Worm (Caenorhabditis elegans) whole organism, L4 larva: ENCODE measurements around the gene lgmn-1.

ENCODE experiments used
- F26F4.8 ChIP-seq: fragments of 200-800 bp; sonication (Bioruptor generic); conservative IDR thresholded peaks from 2 replicates; pipeline ENCODE4 v1.3.6; 2022; ENCODE audit warnings: missing genetic modification characterization, missing compliant biosample characterization
- T26A8.4 ChIP-seq: fragments of 200-800 bp; sonication (Bioruptor generic); IDR thresholded peaks from 2 replicates; pipeline ENCODE4 v1.3.6; 2022; ENCODE audit warnings: missing genetic modification characterization, missing compliant biosample characterization
- Y105C5A.15 ChIP-seq: fragments of 200-800 bp; sonication (Bioruptor generic); IDR thresholded peaks from 2 replicates; pipeline ENCODE4 v1.3.6; 2022; ENCODE audit warnings: missing genetic modification characterization, missing compliant biosample characterization
- Y48G9A.11 ChIP-seq: fragments of 200-800 bp; sonication (Bioruptor generic); IDR thresholded peaks from 2 replicates; pipeline ENCODE4 v1.3.6; 2022; ENCODE audit warnings: missing genetic modification reagents, missing genetic modification characterization, missing compliant biosample characterization
- aha-1 ChIP-seq: fragments of 150-350 bp; peaks from one replicate; lab custom pipeline; 2014; ENCODE audit warnings: missing biosample characterization, missing genetic modification characterization
- aly-2 ChIP-seq: sonication (generic microtip); optimal IDR thresholded peaks from 2 replicates; lab custom pipeline; 2018; ENCODE audit warnings: missing biosample characterization, missing genetic modification characterization
- ceh-28 ChIP-seq: fragments of 150-350 bp; optimal IDR thresholded peaks from 2 replicates; lab custom pipeline; 2014; ENCODE audit warnings: missing biosample characterization, missing genetic modification reagents, missing genetic modification characterization
- ceh-32 ChIP-seq: sonication (generic microtip); optimal IDR thresholded peaks from 2 replicates; lab custom pipeline; 2016; ENCODE audit warnings: mild to moderate bottlenecking, missing genetic modification characterization, missing compliant biosample characterization; ENCODE audit not compliant: poor library complexity
- ceh-62 ChIP-seq: sonication (generic microtip); optimal IDR thresholded peaks from 2 replicates; lab custom pipeline; 2017; ENCODE audit warnings: missing biosample characterization, missing genetic modification characterization
- daf-19 ChIP-seq: fragments of 200-800 bp; sonication (Bioruptor generic); conservative IDR thresholded peaks from 2 replicates; pipeline ENCODE4 v1.3.6; 2022; ENCODE audit warnings: missing genetic modification characterization, missing compliant biosample characterization
- daf-8 ChIP-seq: fragments of 200-800 bp; sonication (Bioruptor generic); IDR thresholded peaks from 2 replicates; pipeline ENCODE4 v1.3.6; 2022; ENCODE audit warnings: missing genetic modification characterization, missing compliant biosample characterization
- dmd-6 ChIP-seq: fragments of 200-800 bp; sonication (Bioruptor generic); IDR thresholded peaks from 2 replicates; pipeline ENCODE4 v1.3.6; 2022; ENCODE audit warnings: missing genetic modification reagents, missing genetic modification characterization, missing compliant biosample characterization
- dmd-8 ChIP-seq: fragments of 200-800 bp; sonication (Bioruptor generic); IDR thresholded peaks from 2 replicates; pipeline ENCODE4 v1.3.6; 2022; ENCODE audit warnings: missing genetic modification characterization, missing compliant biosample characterization
- dmd-9 ChIP-seq: fragments of 200-800 bp; sonication (Bioruptor generic); IDR thresholded peaks from 2 replicates; pipeline ENCODE4 v1.3.6; 2022; ENCODE audit warnings: missing genetic modification reagents, missing genetic modification characterization, missing compliant biosample characterization
- duxl-1 ChIP-seq: sonication (generic microtip); optimal IDR thresholded peaks from 2 replicates; lab custom pipeline; 2016; ENCODE audit warnings: mild to moderate bottlenecking, missing genetic modification characterization, moderate library complexity, missing compliant biosample characterization; ENCODE audit not compliant: poor library complexity
- dve-1 ChIP-seq: sonication (generic microtip); optimal IDR thresholded peaks from 2 replicates; lab custom pipeline; 2017; ENCODE audit warnings: antibody characterized with exemption, mild to moderate bottlenecking, missing genetic modification characterization, missing compliant biosample characterization; ENCODE audit not compliant: insufficient read depth
- egl-27 ChIP-seq: sonication (generic microtip); optimal IDR thresholded peaks from 3 replicates; lab custom pipeline; 2017; ENCODE audit warnings: missing biosample characterization, missing genetic modification reagents, missing genetic modification characterization
- fos-1 ChIP-seq: fragments of 150-350 bp; optimal IDR thresholded peaks from 2 replicates; lab custom pipeline; 2014; ENCODE audit warnings: missing biosample characterization, missing genetic modification characterization
- hif-1 ChIP-seq, 2 experiments: sonication (generic microtip); optimal IDR thresholded peaks; 2 replicates each; lab custom pipeline; 2016 to 2017; ENCODE audit warnings: missing compliant biosample characterization in 2 of 2, missing genetic modification characterization in 2 of 2, missing genetic modification reagents in 2 of 2, missing genotype in 2 of 2, mild to moderate bottlenecking in 1 of 2
- hlh-30 ChIP-seq: sonication (generic microtip); optimal IDR thresholded peaks from 2 replicates; lab custom pipeline; 2017; ENCODE audit warnings: antibody characterized with exemption, mild to moderate bottlenecking, missing genetic modification characterization, missing compliant biosample characterization; ENCODE audit not compliant: insufficient read depth
- lim-7 ChIP-seq: fragments of 200-800 bp; sonication (Bioruptor generic); IDR thresholded peaks from 2 replicates; pipeline ENCODE4 v1.3.6; 2022; ENCODE audit warnings: missing genetic modification characterization, missing compliant biosample characterization
- lin-1 ChIP-seq: fragments of 200-800 bp; sonication (Bioruptor generic); IDR thresholded peaks from 2 replicates; pipeline ENCODE4 v1.3.6; 2022; ENCODE audit warnings: missing genetic modification reagents, missing genetic modification characterization, missing compliant biosample characterization
- lin-13 ChIP-seq: fragments of 150-350 bp; optimal IDR thresholded peaks from 2 replicates; lab custom pipeline; 2014; ENCODE audit warnings: missing biosample characterization, missing genetic modification reagents, missing genetic modification characterization
- lin-15B ChIP-seq: fragments of 150-350 bp; sonication (generic microtip); optimal IDR thresholded peaks from 3 replicates; lab custom pipeline; 2014; ENCODE audit warnings: missing biosample characterization, missing genetic modification characterization
- lin-29 ChIP-seq: fragments of 200-800 bp; sonication (Bioruptor generic); IDR thresholded peaks from 2 replicates; pipeline ENCODE4 v1.3.6; 2022; ENCODE audit warnings: missing genetic modification reagents, missing genetic modification characterization, missing compliant biosample characterization
- lin-39 ChIP-seq: fragments of 150-350 bp; optimal IDR thresholded peaks from 2 replicates; lab custom pipeline; 2014; ENCODE audit warnings: missing biosample characterization, missing genetic modification reagents, missing genetic modification characterization
- lir-3 ChIP-seq: sonication (generic microtip); optimal IDR thresholded peaks from 2 replicates; lab custom pipeline; 2016; ENCODE audit warnings: mild to moderate bottlenecking, missing genetic modification characterization, missing compliant biosample characterization
- mdt-29 ChIP-seq: fragments of 200-800 bp; sonication (Bioruptor generic); IDR thresholded peaks from 2 replicates; pipeline ENCODE4 v1.3.6; 2022; ENCODE audit warnings: missing genetic modification reagents, missing genetic modification characterization, missing compliant biosample characterization
- mep-1 ChIP-seq: fragments of 150-350 bp; sonication (generic microtip); optimal IDR thresholded peaks from 3 replicates; lab custom pipeline; 2014; ENCODE audit warnings: missing biosample characterization, missing genetic modification characterization
- mxl-3 ChIP-seq: fragments of 200-800 bp; sonication (Bioruptor generic); optimal IDR thresholded peaks from 2 replicates; lab custom pipeline; 2018; ENCODE audit warnings: mild to moderate bottlenecking, missing genetic modification characterization, missing compliant biosample characterization
- nhr-102 ChIP-seq: sonication (generic microtip); optimal IDR thresholded peaks from 2 replicates; lab custom pipeline; 2016; ENCODE audit warnings: mild to moderate bottlenecking, missing genetic modification characterization, moderate library complexity, missing compliant biosample characterization
- nhr-28 ChIP-seq: fragments of 150-350 bp; optimal IDR thresholded peaks from 2 replicates; lab custom pipeline; 2014; ENCODE audit warnings: missing biosample characterization, missing genetic modification characterization
- php-3 ChIP-seq: fragments of 200-800 bp; sonication (Bioruptor generic); IDR thresholded peaks from 2 replicates; pipeline ENCODE4 v1.3.6; 2022; ENCODE audit warnings: missing genetic modification reagents, missing genetic modification characterization, missing compliant biosample characterization
- rbr-2 ChIP-seq: sonication (generic microtip); optimal IDR thresholded peaks from 2 replicates; lab custom pipeline; 2016; ENCODE audit warnings: missing genotype, missing genetic modification characterization, missing compliant biosample characterization
- sdz-12 ChIP-seq: fragments of 200-800 bp; sonication (Bioruptor generic); optimal IDR thresholded peaks from 2 replicates; lab custom pipeline; 2018; ENCODE audit warnings: mild to moderate bottlenecking, missing genetic modification characterization, missing compliant biosample characterization
- skn-1 ChIP-seq: fragments of 150-350 bp; optimal IDR thresholded peaks from 2 replicates; lab custom pipeline; 2014; ENCODE audit warnings: missing biosample characterization, missing genetic modification characterization
- snpc-1.2 ChIP-seq: fragments of 200-800 bp; sonication (Bioruptor generic); IDR thresholded peaks from 2 replicates; pipeline ENCODE4 v1.3.6; 2022; ENCODE audit warnings: missing genetic modification reagents, missing genetic modification characterization, missing compliant biosample characterization
- spr-1 ChIP-seq: sonication (generic microtip); optimal IDR thresholded peaks from 2 replicates; lab custom pipeline; 2016; ENCODE audit warnings: mild to moderate bottlenecking, missing genetic modification characterization, missing compliant biosample characterization
- tra-1 ChIP-seq: fragments of 200-800 bp; sonication (Bioruptor generic); IDR thresholded peaks from 2 replicates; pipeline ENCODE4 v1.3.6; 2022; ENCODE audit warnings: missing genetic modification reagents, missing genetic modification characterization, missing compliant biosample characterization
- unc-130 ChIP-seq: sonication (generic microtip); optimal IDR thresholded peaks from 2 replicates; lab custom pipeline; 2016; ENCODE audit warnings: missing genetic modification reagents, missing genetic modification characterization, missing compliant biosample characterization
- unc-62 ChIP-seq, 3 experiments: fragments of 150-350 bp in 1 of 3; sonication (generic microtip); optimal IDR thresholded peaks in 2 of 3; peaks in 1 of 3; 1 replicate in 1 of 3; 2 replicates in 2 of 3; lab custom pipeline; 2014 to 2017; ENCODE audit warnings: missing biosample characterization in 3 of 3, missing genetic modification characterization in 3 of 3, missing genetic modification reagents in 3 of 3, missing genotype in 1 of 3
- zag-1 ChIP-seq: fragments of 150-350 bp; optimal IDR thresholded peaks from 2 replicates; lab custom pipeline; 2014; ENCODE audit warnings: missing biosample characterization, missing genetic modification characterization
- zfp-2 ChIP-seq: sonication (generic microtip); optimal IDR thresholded peaks from 2 replicates; lab custom pipeline; 2016; ENCODE audit warnings: mild to moderate bottlenecking, missing genetic modification characterization, missing compliant biosample characterization
- zfp-3 ChIP-seq: fragments of 200-800 bp; sonication (Bioruptor generic); conservative IDR thresholded peaks from 2 replicates; pipeline ENCODE4 v1.3.6; 2022; ENCODE audit warnings: missing genetic modification reagents, missing genetic modification characterization, missing compliant biosample characterization

The lgmn-1 gene

DNA sequence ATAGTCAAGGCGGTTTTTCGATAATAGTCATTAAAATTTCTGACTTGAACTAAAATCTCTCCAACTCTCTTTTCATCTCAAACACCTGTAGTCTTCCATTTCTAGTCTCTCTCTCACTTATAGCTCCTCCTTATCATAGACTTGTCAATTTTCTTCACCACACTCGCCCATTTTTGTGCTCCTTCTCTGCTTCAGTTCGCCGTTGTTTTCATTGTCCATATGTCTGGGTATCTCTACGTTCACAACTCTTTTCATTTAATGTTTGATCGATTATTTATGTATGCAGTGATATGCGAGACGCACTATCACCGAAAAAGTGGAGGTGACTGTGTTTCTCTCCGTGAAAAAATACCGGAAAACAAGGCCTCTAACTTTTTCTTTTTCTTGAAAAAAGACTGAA, 45.1 kb upstream of the lgmn-1 start (continued):
- TF ChIP-seq nhr-28 (tag; lab: Kevin White, UChicago) (peak; percentile 94), fos-1 (peak; percentile 11), nhr-102 (tag; lab: Kevin White, UChicago) (peak; percentile 37), dmd-6 (peak; percentile 93), daf-19 (GFP tag; lab: Robert Waterston, UW) (no peak), php-3 (GFP tag; lab: Robert Waterston, UW) (peak; percentile 90), skn-1 (tag; lab: Kevin White, UChicago) (no peak), dmd-9 (GFP tag; lab: Robert Waterston, UW) (no peak)
- TF ChIP-seq, all 104 proteins: peak for 15

DNA sequence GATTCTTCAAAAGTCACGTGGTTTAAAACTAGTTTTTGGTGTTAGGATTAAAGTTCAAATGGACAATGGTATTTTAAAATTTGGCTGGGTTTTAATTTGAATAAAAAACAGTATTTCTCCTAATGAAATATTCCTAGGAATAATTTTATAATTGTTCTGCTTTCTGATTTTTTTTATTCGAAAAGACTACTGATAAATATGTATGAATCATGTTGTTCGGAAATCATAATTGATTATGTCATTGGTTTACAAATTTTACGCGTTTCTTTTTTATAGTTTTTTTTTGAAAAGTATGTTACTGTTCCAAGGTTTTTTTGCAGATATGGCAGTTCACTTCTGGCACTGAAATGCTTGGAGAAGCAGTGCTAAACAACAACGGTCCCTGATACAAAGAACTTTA, 44.5 kb upstream of the lgmn-1 start, which contains the start of gene F28C1.3:
Gene F28C1.3 (plus strand): TSS at position 301 of the 400 bp plus-strand sequence.
- no peak for TF ChIP-seq zfp-3 (GFP tag; lab: Robert Waterston, UW)
- TF ChIP-seq lin-1 (GFP tag; lab: Robert Waterston, UW) = no peak
- no peak for TF ChIP-seq rbr-2 (tag; lab: Kevin White, UChicago)
- no peak for TF ChIP-seq zag-1
- TF ChIP-seq hif-1 (tag; optimal IDR thresholded peaks at IDR 0.05; lab: Kevin White, UChicago) = no peak
- TF ChIP-seq unc-130 (GFP tag; lab: Kevin White, UChicago) = no peak
- TF ChIP-seq egl-27 (tag; lab: Kevin White, UChicago) = no peak

DNA sequence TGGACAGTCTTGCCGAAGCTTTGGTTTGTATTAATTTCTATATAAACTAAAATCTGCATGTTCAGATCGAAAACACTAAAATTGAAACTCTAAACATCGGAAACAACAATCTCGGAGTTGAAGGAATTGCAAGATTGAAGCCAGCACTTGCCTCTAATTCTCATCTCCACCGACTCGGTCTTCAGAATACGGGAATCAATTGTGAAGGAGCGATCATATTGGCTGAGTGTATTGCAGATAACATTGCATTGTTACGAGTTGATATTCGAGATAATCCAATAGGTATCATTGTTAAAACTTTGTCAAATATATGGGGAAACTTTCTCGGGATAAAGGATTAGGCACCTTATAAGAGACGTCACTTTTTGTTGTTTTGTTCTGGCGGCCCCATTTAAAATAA, 42.5 kb upstream of the lgmn-1 start:
- no peak for TF ChIP-seq ceh-28 (tag; lab: Kevin White, UChicago)
- peak in 1 of 2 experiments; percentile 96 for TF ChIP-seq unc-62 (GFP tag; optimal IDR thresholded peaks at IDR 0.05 in 1 of 2; lab: Kevin White, UChicago)
- TF ChIP-seq unc-62 (tag; optimal IDR thresholded peaks at IDR 0.05; lab: Kevin White, UChicago) = no peak
- no peak for TF ChIP-seq F26F4.8 (GFP tag; lab: Robert Waterston, UW)
- TF ChIP-seq duxl-1 (tag; lab: Kevin White, UChicago) = no peak

DNA sequence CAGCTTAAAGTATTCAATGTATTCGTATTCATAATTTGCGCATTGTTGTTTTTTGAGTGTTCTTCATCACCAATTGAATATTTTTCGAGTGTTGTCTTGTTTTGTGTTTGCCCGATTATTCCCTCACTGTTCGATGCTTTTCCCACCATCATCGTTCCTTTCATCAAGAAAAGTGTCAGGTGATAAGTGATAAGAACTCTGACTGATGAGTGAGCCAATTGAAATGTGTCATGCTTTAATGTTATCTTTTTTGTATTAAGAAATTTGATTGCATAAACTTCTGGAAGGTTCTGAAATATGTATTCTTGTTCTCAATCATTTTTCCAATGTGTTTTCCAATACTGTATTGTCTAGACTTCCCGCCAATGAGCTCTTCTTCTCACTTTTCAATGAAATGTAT, 37.5 kb upstream of the lgmn-1 start:
- peak; percentile 75 for TF ChIP-seq hlh-30 (tag; lab: Kevin White, UChicago)
- peak; percentile 46 for TF ChIP-seq mep-1 (tag; lab: Kevin White, UChicago)
- TF ChIP-seq lin-29 (GFP tag; lab: Robert Waterston, UW) = no peak
- no peak for TF ChIP-seq aly-2 (tag; lab: Kevin White, UChicago)
- TF ChIP-seq mxl-3 = no peak
- TF ChIP-seq sdz-12 (GFP tag; lab: Kevin White, UChicago) = no peak
- TF ChIP-seq lin-13 (GFP tag; lab: Kevin White, UChicago) = no peak
- TF ChIP-seq Y105C5A.15 = no peak
- no peak for TF ChIP-seq daf-19 (GFP tag; lab: Robert Waterston, UW)
- TF ChIP-seq ceh-28 (tag; lab: Kevin White, UChicago) = no peak
- no peak for TF ChIP-seq Y48G9A.11 (GFP tag; lab: Robert Waterston, UW)
- no peak for TF ChIP-seq lim-7 (GFP tag; lab: Robert Waterston, UW)
- TF ChIP-seq daf-8 (GFP tag; lab: Robert Waterston, UW) = no peak
- TF ChIP-seq lin-39 (tag; lab: Kevin White, UChicago) = no peak
- no peak for TF ChIP-seq F26F4.8 (GFP tag; lab: Robert Waterston, UW)
- no peak for TF ChIP-seq lin-1 (GFP tag; lab: Robert Waterston, UW)
- TF ChIP-seq rbr-2 (tag; lab: Kevin White, UChicago) = no peak
- TF ChIP-seq dve-1 = peak; percentile 76
- TF ChIP-seq ceh-62 (tag; lab: Kevin White, UChicago) = no peak
- peak; percentile 72 for TF ChIP-seq dmd-6
- TF ChIP-seq snpc-1.2 (GFP tag; lab: Robert Waterston, UW) = no peak
- TF ChIP-seq spr-1 = no peak
- TF ChIP-seq zfp-2 (tag; lab: Kevin White, UChicago) = no peak
- TF ChIP-seq ceh-32 (tag; lab: Kevin White, UChicago) = no peak
- no peak for TF ChIP-seq dmd-8 (GFP tag; lab: Robert Waterston, UW)
- TF ChIP-seq tra-1 (GFP tag; lab: Robert Waterston, UW) = no peak
- TF ChIP-seq nhr-102 (tag; lab: Kevin White, UChicago) = no peak
- TF ChIP-seq php-3 (GFP tag; lab: Robert Waterston, UW) = peak; percentile 25; the same call in 1 of the 2 replicates
- no peak for TF ChIP-seq lir-3 (tag; lab: Kevin White, UChicago)
- TF ChIP-seq aha-1 (tag; lab: Kevin White, UChicago) = peak; percentile 90
- TF ChIP-seq T26A8.4 = no peak
- TF ChIP-seq mdt-29 (GFP tag; lab: Robert Waterston, UW) = peak; percentile 32; the same call in 1 of the 2 replicates
- no peak for TF ChIP-seq lin-15B (tag; lab: Kevin White, UChicago)
